Fruit fly (Drosophila melanogaster) Kc167 (cell line): ENCODE data around the gene CG1161.

ENCODE experiments used
- Myc ChIP-seq: fragments of >200 bp; optimal IDR thresholded peaks from 2 replicates; lab custom pipeline; 2017; ENCODE audit warnings: missing external identifiers
- Sin3A ChIP-seq: fragments of >200 bp; optimal IDR thresholded peaks from 2 replicates; lab custom pipeline; 2018; ENCODE audit warnings: missing external identifiers
- h ChIP-seq: fragments of >200 bp; optimal IDR thresholded peaks from 3 replicates; lab custom pipeline; 2018; ENCODE audit warnings: missing external identifiers
- insv ChIP-seq: fragments of >200 bp; optimal IDR thresholded peaks from 3 replicates; lab custom pipeline; 2018; ENCODE audit warnings: missing external identifiers
- psq ChIP-seq: fragments of >200 bp; optimal IDR thresholded peaks from 2 replicates; lab custom pipeline; 2017; ENCODE audit warnings: missing external identifiers
- ttk ChIP-seq: sonication (Bioruptor generic); optimal IDR thresholded peaks from 2 replicates; lab custom pipeline; 2017; ENCODE audit warnings: missing external identifiers

The CG1161 gene

dm6 chr3R:5320672-5321071, 34.2 kb upstream of the CG1161 start:
- no peak for TF ChIP-seq h
- no peak for TF ChIP-seq insv (lab: Kevin White, UChicago)
- TF ChIP-seq Myc, result no peak
- no peak for TF ChIP-seq Sin3A
- TF ChIP-seq ttk (lab: Kevin White, UChicago), result no peak
- no peak for TF ChIP-seq psq (lab: Kevin White, UChicago)

DNA sequence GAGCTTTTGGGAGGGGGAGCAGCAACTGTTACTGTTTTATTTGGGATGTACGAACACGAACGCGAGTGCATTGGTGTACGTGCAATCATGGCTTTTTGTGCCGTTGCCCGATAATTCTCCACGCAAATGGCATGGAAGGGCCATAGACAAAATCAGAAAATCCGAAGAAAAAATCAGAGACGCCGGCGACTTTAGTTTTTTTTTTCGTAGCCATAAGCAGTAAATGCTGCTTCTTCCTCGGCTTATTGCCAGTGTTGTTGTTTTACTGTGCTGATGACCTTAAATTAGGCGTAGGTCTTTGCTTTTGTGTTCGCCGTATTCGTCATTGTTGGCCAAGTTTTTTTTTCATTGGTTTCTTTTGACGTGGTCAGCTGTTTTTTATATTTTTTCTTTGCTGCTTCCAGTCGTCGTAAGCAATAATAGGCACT, 32.7 kb upstream of the CG1161 start:
- TF ChIP-seq insv (lab: Kevin White, UChicago) (no peak), Myc (no peak), psq (lab: Kevin White, UChicago) (no peak), h (no peak), Sin3A (no peak), ttk (lab: Kevin White, UChicago) (no peak)

- TF ChIP-seq Sin3A, result no peak
- TF ChIP-seq psq (lab: Kevin White, UChicago), result no peak
- TF ChIP-seq h, result no peak
- no peak for TF ChIP-seq insv (lab: Kevin White, UChicago)
- TF ChIP-seq ttk (lab: Kevin White, UChicago), result no peak
These were observed 31.0 kb upstream of the CG1161 start for dm6 chr3R:5323741-5324538.

DNA sequence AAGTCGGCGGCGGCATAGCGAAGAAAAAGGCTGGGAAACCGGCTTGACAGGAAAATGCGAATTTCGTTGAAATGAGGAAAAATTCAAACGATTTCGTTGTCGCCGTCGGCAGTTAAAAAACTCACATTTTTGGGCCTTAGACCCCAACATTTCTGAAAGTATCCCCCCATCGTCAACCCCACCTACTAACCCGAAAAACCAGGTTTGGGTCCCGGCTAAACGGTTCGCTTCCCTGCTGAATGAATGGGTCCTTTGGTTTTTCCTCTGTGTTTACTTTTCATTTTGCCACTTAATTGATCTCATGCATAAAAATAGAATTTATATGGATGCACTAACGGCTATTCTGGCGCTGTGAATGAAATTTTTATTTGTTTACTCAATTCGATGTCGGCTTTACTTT, 28.7 kb upstream of the CG1161 start:
- TF ChIP-seq Myc (no peak), Sin3A (no peak), psq (lab: Kevin White, UChicago) (no peak), insv (lab: Kevin White, UChicago) (no peak), h (no peak), ttk (lab: Kevin White, UChicago) (no peak)

dm6 chr3R:5327911-5328310, 27.0 kb upstream of the CG1161 start:
- no peak for TF ChIP-seq Sin3A
- no peak for TF ChIP-seq ttk (lab: Kevin White, UChicago)
- no peak for TF ChIP-seq h
- TF ChIP-seq insv (lab: Kevin White, UChicago), result no peak
- no peak for TF ChIP-seq psq (lab: Kevin White, UChicago)
- TF ChIP-seq Myc, result no peak

dm6 chr3R:5330338-5330737, 24.6 kb upstream of the CG1161 start:
- TF ChIP-seq psq (lab: Kevin White, UChicago) (no peak), ttk (lab: Kevin White, UChicago) (no peak), insv (lab: Kevin White, UChicago) (no peak), Myc (no peak), h (no peak), Sin3A (no peak)

- TF ChIP-seq Myc (no peak), Sin3A (no peak), insv (lab: Kevin White, UChicago) (no peak), psq (lab: Kevin White, UChicago) (no peak), ttk (lab: Kevin White, UChicago) (no peak), h (no peak)
These were observed 23.0 kb upstream of the CG1161 start for dm6 chr3R:5331764-5332405.

dm6 chr3R:5346707-5347323, 8.1 kb upstream of the CG1161 start:
- TF ChIP-seq Sin3A, result no peak
- TF ChIP-seq psq (lab: Kevin White, UChicago), result no peak
- TF ChIP-seq ttk (lab: Kevin White, UChicago), result no peak
- TF ChIP-seq insv (lab: Kevin White, UChicago), result no peak
- no peak for TF ChIP-seq h
- no peak for TF ChIP-seq Myc

dm6 chr3R:5350393-5350972, 4.4 kb upstream of the CG1161 start, which contains the start of gene mtd:
TSS of gene mtd (minus strand) at chr3R:5350443.
- TF ChIP-seq h, result no peak
- no peak for TF ChIP-seq psq (lab: Kevin White, UChicago)
- no peak for TF ChIP-seq Sin3A
- TF ChIP-seq ttk (lab: Kevin White, UChicago), result no peak
- no peak for TF ChIP-seq Myc
- no peak for TF ChIP-seq insv (lab: Kevin White, UChicago)

DNA sequence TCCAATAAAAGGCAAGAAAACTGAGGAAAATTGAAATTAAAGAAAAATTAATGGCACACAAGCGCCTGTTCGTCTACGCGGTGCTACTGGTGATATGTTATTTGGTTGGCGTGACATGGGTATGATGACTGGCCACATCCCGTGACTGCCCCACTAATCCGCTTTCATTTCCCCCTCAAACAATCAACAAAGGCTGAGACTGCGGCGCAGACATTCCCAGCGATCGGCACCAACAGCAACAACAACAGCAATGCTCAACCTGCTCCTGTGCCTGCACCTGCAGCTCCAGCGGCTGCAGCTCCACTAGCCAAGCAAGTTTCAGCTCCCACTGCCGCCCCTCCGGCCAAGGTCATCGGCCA, 222 bp downstream of the CG1161 start:
- TF ChIP-seq psq (lab: Kevin White, UChicago) (no peak), insv (lab: Kevin White, UChicago) (no peak), ttk (lab: Kevin White, UChicago) (no peak), Sin3A (no peak), Myc (no peak), h (no peak)

dm6 chr3R:5357935-5358414, 3.1 kb downstream of the CG1161 start, which contains the start of gene Prosbeta7:
TSS of gene Prosbeta7 (minus strand) at chr3R:5358364.
- TF ChIP-seq h, result no peak
- TF ChIP-seq ttk (lab: Kevin White, UChicago), result no peak
- TF ChIP-seq psq (lab: Kevin White, UChicago), result no peak
- TF ChIP-seq insv (lab: Kevin White, UChicago), result no peak
- TF ChIP-seq Sin3A, result no peak
- TF ChIP-seq Myc, result no peak
